Worm (Caenorhabditis elegans): ENCODE data around the gene C17H12.37.

The C17H12.37 gene

ce11 chrIV:6804815-6805214 lies at the start of gene C17H12.37:
TSS of gene C17H12.37 (plus strand) at chrIV:6805115.
- TF ChIP-seq eyg-1 (tag; optimal IDR thresholded peaks at IDR 0.05) = no peak
- TF ChIP-seq pqm-1 (tag; optimal IDR thresholded peaks at IDR 0.05) = no peak
- TF ChIP-seq ceh-30 (tag; optimal IDR thresholded peaks at IDR 0.05) = no peak
- no peak for TF ChIP-seq fkh-10 (GFP tag; optimal IDR thresholded peaks at IDR 0.05)
- no peak for TF ChIP-seq Y22D7AL.16 (tag; optimal IDR thresholded peaks at IDR 0.05)
- TF ChIP-seq tbx-7 (tag; optimal IDR thresholded peaks at IDR 0.05) = no peak
- TF ChIP-seq pat-9 (tag; optimal IDR thresholded peaks at IDR 0.05) = no peak
- no peak for TF ChIP-seq fkh-6 (tag; optimal IDR thresholded peaks at IDR 0.05)
- no peak for TF ChIP-seq pha-2 (tag; optimal IDR thresholded peaks at IDR 0.05)
- TF ChIP-seq F13H6.1 (tag; optimal IDR thresholded peaks at IDR 0.05) = no peak
- TF ChIP-seq zip-5 (tag; optimal IDR thresholded peaks at IDR 0.05) = no peak
- TF ChIP-seq elt-2 (tag; optimal IDR thresholded peaks at IDR 0.05) = no peak
- TF ChIP-seq hlh-6 (tag; optimal IDR thresholded peaks at IDR 0.05) = no peak
- TF ChIP-seq ahr-1 (tag; optimal IDR thresholded peaks at IDR 0.05) = no peak
- no peak for TF ChIP-seq ceh-34 (tag; optimal IDR thresholded peaks at IDR 0.05)
- no peak for TF ChIP-seq nhr-11 (tag; optimal IDR thresholded peaks at IDR 0.05)
- no peak for TF ChIP-seq ceh-18 (tag; optimal IDR thresholded peaks at IDR 0.05)
- no peak for TF ChIP-seq ceh-45 (GFP tag; IDR thresholded peaks at IDR 0.05)
- TF ChIP-seq T23F11.4 (GFP tag; optimal IDR thresholded peaks at IDR 0.05) = no peak

- TF ChIP-seq tbx-7 (tag; optimal IDR thresholded peaks at IDR 0.05) = peak; percentile 44
- peak; percentile 75 for TF ChIP-seq lin-11 (tag; optimal IDR thresholded peaks at IDR 0.05)
- TF ChIP-seq K02D7.2 (tag; optimal IDR thresholded peaks at IDR 0.05) = peak; percentile 78
- TF ChIP-seq ceh-22 (tag; optimal IDR thresholded peaks at IDR 0.05) = peak; percentile 53
- TF ChIP-seq ets-4 (tag; optimal IDR thresholded peaks at IDR 0.05) = peak; percentile 54
- TF ChIP-seq C38D4.7 (GFP tag; optimal IDR thresholded peaks at IDR 0.05) = peak; percentile 65
- peak; percentile 80 for TF ChIP-seq pqm-1 (tag; optimal IDR thresholded peaks at IDR 0.05)
- peak; percentile 41 for TF ChIP-seq pros-1 (tag; optimal IDR thresholded peaks at IDR 0.05)
- TF ChIP-seq dmd-4 (tag; optimal IDR thresholded peaks at IDR 0.05; ENCODE audit: borderline replicate concordance) = peak; percentile 84
- peak; percentile 71 for TF ChIP-seq T23F11.4 (GFP tag; optimal IDR thresholded peaks at IDR 0.05)
- TF ChIP-seq unc-86 (tag; optimal IDR thresholded peaks at IDR 0.05) = peak; percentile 75
- TF ChIP-seq elt-4 (tag; optimal IDR thresholded peaks at IDR 0.05) = no peak
- peak; percentile 69 for TF ChIP-seq gmeb-2 (tag; optimal IDR thresholded peaks at IDR 0.05)
- TF ChIP-seq sox-4 (tag; optimal IDR thresholded peaks at IDR 0.05) = peak; percentile 85
- peak; percentile 78 for TF ChIP-seq madf-2 (tag; optimal IDR thresholded peaks at IDR 0.05)
- no peak for TF ChIP-seq mec-3 (tag; optimal IDR thresholded peaks at IDR 0.05; ENCODE audit: borderline replicate concordance)
- TF ChIP-seq npax-4 (tag; optimal IDR thresholded peaks at IDR 0.05) = peak; percentile 54
- TF ChIP-seq lim-6 (tag; optimal IDR thresholded peaks at IDR 0.05) = peak; percentile 84
- peak; percentile 84 for TF ChIP-seq ceh-2 (tag; optimal IDR thresholded peaks at IDR 0.05)
- peak; percentile 22 for TF ChIP-seq fkh-10 (GFP tag; optimal IDR thresholded peaks at IDR 0.05)
- peak; percentile 73 for TF ChIP-seq syd-9 (tag; optimal IDR thresholded peaks at IDR 0.05)
- TF ChIP-seq elt-2 (tag; optimal IDR thresholded peaks at IDR 0.05) = peak; percentile 92
- TF ChIP-seq ttx-3 (tag; optimal IDR thresholded peaks at IDR 0.05) = peak; percentile 73
- TF ChIP-seq ahr-1 (tag; optimal IDR thresholded peaks at IDR 0.05) = peak; percentile 17
- TF ChIP-seq pha-2 (tag; optimal IDR thresholded peaks at IDR 0.05) = peak; percentile 88
- TF ChIP-seq tbx-2 (tag; optimal IDR thresholded peaks at IDR 0.05) = peak; percentile 95
- TF ChIP-seq pag-3 (tag; optimal IDR thresholded peaks at IDR 0.05; ENCODE audit: borderline replicate concordance) = peak; percentile 32
- TF ChIP-seq zip-5 (tag; optimal IDR thresholded peaks at IDR 0.05) = peak; percentile 50
- TF ChIP-seq unc-55 (GFP tag; optimal IDR thresholded peaks at IDR 0.05) = no peak
- TF ChIP-seq pat-9 (tag; optimal IDR thresholded peaks at IDR 0.05) = peak; percentile 73
- peak; percentile 63 for TF ChIP-seq ceh-6 (GFP tag; optimal IDR thresholded peaks at IDR 0.05)
- TF ChIP-seq ama-1 (optimal IDR thresholded peaks at IDR 0.05) = no peak
- peak; percentile 25; the same call in 1 of the 2 replicates for TF ChIP-seq sox-2 (GFP tag; IDR thresholded peaks at IDR 0.05)
- peak; percentile 85 for TF ChIP-seq ref-2 (tag; optimal IDR thresholded peaks at IDR 0.05)
- peak; percentile 54 for TF ChIP-seq ceh-48 (tag; optimal IDR thresholded peaks at IDR 0.05)
- TF ChIP-seq ceh-45 (GFP tag; IDR thresholded peaks at IDR 0.05) = no peak
- TF ChIP-seq K09A11.1 (tag; optimal IDR thresholded peaks at IDR 0.05; ENCODE audit: insufficient read depth) = peak; percentile 83
- TF ChIP-seq dve-1 (tag; optimal IDR thresholded peaks at IDR 0.05) = peak; percentile 73
- peak; percentile 62 for TF ChIP-seq C08G9.2 (tag; optimal IDR thresholded peaks at IDR 0.05)
- TF ChIP-seq hlh-13 (GFP tag; optimal IDR thresholded peaks at IDR 0.05) = no peak
- TF ChIP-seq ztf-16 (tag; optimal IDR thresholded peaks at IDR 0.05) = peak; percentile 60
- peak; percentile 81 for TF ChIP-seq fkh-6 (tag; optimal IDR thresholded peaks at IDR 0.05)
Observed at ce11 chrIV:6756374-6756773, 48.5 kb upstream of the C17H12.37 start.

Data from whole organism, late embryonic.